Worm (Caenorhabditis elegans) whole organism, L2 larva: ENCODE results near the gene T11B7.2.

ENCODE experiments used
- F13H6.1 ChIP-seq: sonication (generic microtip); optimal IDR thresholded peaks from 2 replicates; lab custom pipeline; 2016; ENCODE audit warnings: missing genetic modification characterization, missing compliant biosample characterization
- R02D3.7 ChIP-seq: fragments of 150-350 bp; optimal IDR thresholded peaks from 2 replicates; lab custom pipeline; 2014; ENCODE audit warnings: missing biosample characterization, missing genetic modification characterization
- Y55F3AM.14 ChIP-seq: fragments of 200-800 bp; sonication (Bioruptor generic); optimal IDR thresholded peaks from 2 replicates; lab custom pipeline; 2018; ENCODE audit warnings: mild to moderate bottlenecking, missing genetic modification characterization, missing compliant biosample characterization
- ZK546.5 ChIP-seq: sonication (generic microtip); optimal IDR thresholded peaks from 2 replicates; lab custom pipeline; 2017; ENCODE audit warnings: missing biosample characterization, missing genetic modification characterization
- aly-2 ChIP-seq: fragments of 150-350 bp; optimal IDR thresholded peaks from 2 replicates; lab custom pipeline; 2014; ENCODE audit warnings: missing biosample characterization, missing genetic modification characterization
- ama-1 ChIP-seq: fragments of 150-350 bp; optimal IDR thresholded peaks from 2 replicates; lab custom pipeline; 2018; ENCODE audit warnings: inconsistent platforms
- ceh-16 ChIP-seq: fragments of 150-350 bp; optimal IDR thresholded peaks from 2 replicates; lab custom pipeline; 2014; ENCODE audit warnings: missing biosample characterization, missing genetic modification characterization
- ceh-82 ChIP-seq: fragments of 150-350 bp; optimal IDR thresholded peaks from 2 replicates; lab custom pipeline; 2014; ENCODE audit warnings: missing biosample characterization, missing genetic modification characterization
- crh-2 ChIP-seq: sonication (generic microtip); optimal IDR thresholded peaks from 2 replicates; lab custom pipeline; 2017; ENCODE audit warnings: missing biosample characterization, missing genetic modification characterization
- dmd-4 ChIP-seq: sonication (generic microtip); optimal IDR thresholded peaks from 2 replicates; lab custom pipeline; 2017; ENCODE audit warnings: missing biosample characterization, missing genetic modification characterization
- egl-27 ChIP-seq: sonication (generic microtip); optimal IDR thresholded peaks from 3 replicates; lab custom pipeline; 2017; ENCODE audit warnings: missing biosample characterization, missing genetic modification reagents, missing genetic modification characterization
- elt-1 ChIP-seq: fragments of 150-350 bp; optimal IDR thresholded peaks from 2 replicates; lab custom pipeline; 2014; ENCODE audit warnings: missing biosample characterization, missing genetic modification characterization
- fos-1 ChIP-seq: fragments of 150-350 bp; optimal IDR thresholded peaks from 2 replicates; lab custom pipeline; 2014; ENCODE audit warnings: missing biosample characterization, missing genetic modification characterization
- lin-13 ChIP-seq: fragments of 150-350 bp; optimal IDR thresholded peaks from 2 replicates; lab custom pipeline; 2014; ENCODE audit warnings: missing biosample characterization, missing genetic modification reagents, missing genetic modification characterization
- lin-39 ChIP-seq: fragments of 150-350 bp; optimal IDR thresholded peaks from 2 replicates; lab custom pipeline; 2014; ENCODE audit warnings: missing biosample characterization, missing genetic modification reagents, missing genetic modification characterization
- mab-5 ChIP-seq: fragments of 150-350 bp; optimal IDR thresholded peaks from 2 replicates; lab custom pipeline; 2014; ENCODE audit warnings: missing biosample characterization, missing genetic modification characterization
- mbf-1 ChIP-seq: sonication (generic microtip); optimal IDR thresholded peaks from 2 replicates; lab custom pipeline; 2017; ENCODE audit warnings: missing biosample characterization, missing genetic modification characterization
- mdl-1 ChIP-seq, 2 experiments: fragments of 150-350 bp in 1 of 2; sonication (generic microtip) in 1 of 2; optimal IDR thresholded peaks; 2 replicates each; lab custom pipeline; 2017; ENCODE audit warnings: missing biosample characterization in 2 of 2, missing genetic modification characterization in 2 of 2
- nhr-10 ChIP-seq: sonication (generic microtip); optimal IDR thresholded peaks from 2 replicates; lab custom pipeline; 2017; ENCODE audit warnings: missing biosample characterization, missing genetic modification characterization
- nhr-11 ChIP-seq: fragments of 150-350 bp; optimal IDR thresholded peaks from 2 replicates; lab custom pipeline; 2014; ENCODE audit warnings: missing biosample characterization, missing genetic modification characterization
- nhr-12 ChIP-seq: fragments of 150-350 bp; optimal IDR thresholded peaks from 2 replicates; lab custom pipeline; 2014; ENCODE audit warnings: missing biosample characterization, missing genetic modification characterization
- nhr-129 ChIP-seq: fragments of 150-350 bp; optimal IDR thresholded peaks from 2 replicates; lab custom pipeline; 2014; ENCODE audit warnings: missing biosample characterization, missing genetic modification characterization
- nhr-21 ChIP-seq: fragments of 150-350 bp; optimal IDR thresholded peaks from 2 replicates; lab custom pipeline; 2014; ENCODE audit warnings: missing biosample characterization, missing genetic modification characterization
- nhr-23 ChIP-seq: fragments of 150-350 bp; optimal IDR thresholded peaks from 2 replicates; lab custom pipeline; 2014; ENCODE audit warnings: missing biosample characterization, missing genetic modification reagents, missing genetic modification characterization
- nhr-237 ChIP-seq: fragments of 150-350 bp; optimal IDR thresholded peaks from 2 replicates; lab custom pipeline; 2014; ENCODE audit warnings: missing biosample characterization, missing genetic modification characterization
- nhr-6 ChIP-seq: fragments of 150-350 bp; optimal IDR thresholded peaks from 2 replicates; lab custom pipeline; 2014; ENCODE audit warnings: missing biosample characterization, missing genetic modification characterization
- nhr-77 ChIP-seq: fragments of 150-350 bp; optimal IDR thresholded peaks from 2 replicates; lab custom pipeline; 2014; ENCODE audit warnings: missing biosample characterization, missing genetic modification characterization
- peb-1 ChIP-seq: fragments of 150-350 bp; optimal IDR thresholded peaks from 2 replicates; lab custom pipeline; 2014; ENCODE audit warnings: missing biosample characterization, missing genetic modification characterization
- sem-4 ChIP-seq: fragments of 150-350 bp; optimal IDR thresholded peaks from 2 replicates; lab custom pipeline; 2014; ENCODE audit warnings: missing biosample characterization, missing genetic modification reagents, missing genetic modification characterization
- sma-3 ChIP-seq: sonication (generic microtip); optimal IDR thresholded peaks from 2 replicates; lab custom pipeline; 2016; ENCODE audit warnings: missing genetic modification reagents, missing genetic modification characterization, missing compliant biosample characterization
- sma-9 ChIP-seq, 2 experiments: fragments of 150-350 bp in 1 of 2; sonication (generic microtip) in 1 of 2; optimal IDR thresholded peaks; 2 replicates each; lab custom pipeline; 2014 to 2016; ENCODE audit warnings: missing genetic modification characterization in 2 of 2, mild to moderate bottlenecking in 1 of 2, missing biosample characterization in 1 of 2, missing compliant biosample characterization in 1 of 2, missing genetic modification reagents in 1 of 2, moderate library complexity in 1 of 2
- snpc-4 ChIP-seq: fragments of 150-350 bp; optimal IDR thresholded peaks from 2 replicates; lab custom pipeline; 2014; ENCODE audit warnings: missing biosample characterization, missing genetic modification characterization
- unc-39 ChIP-seq: fragments of 150-350 bp; optimal IDR thresholded peaks from 2 replicates; lab custom pipeline; 2014; ENCODE audit warnings: missing biosample characterization, missing genetic modification characterization
- unc-55 ChIP-seq: fragments of 150-350 bp; sonication (generic microtip); optimal IDR thresholded peaks from 3 replicates; lab custom pipeline; 2014; ENCODE audit warnings: missing biosample characterization, missing genetic modification reagents, missing genetic modification characterization
- unc-62 ChIP-seq: fragments of 150-350 bp; optimal IDR thresholded peaks from 2 replicates; lab custom pipeline; 2014; ENCODE audit warnings: missing biosample characterization, missing genetic modification reagents, missing genetic modification characterization
- ztf-11 ChIP-seq: sonication (generic microtip); optimal IDR thresholded peaks from 2 replicates; lab custom pipeline; 2017; ENCODE audit warnings: missing biosample characterization, missing genetic modification characterization
- ztf-4 ChIP-seq: fragments of 150-350 bp; optimal IDR thresholded peaks from 2 replicates; lab custom pipeline; 2014; ENCODE audit warnings: missing biosample characterization, missing genetic modification characterization

T11B7.2 gene

DNA sequence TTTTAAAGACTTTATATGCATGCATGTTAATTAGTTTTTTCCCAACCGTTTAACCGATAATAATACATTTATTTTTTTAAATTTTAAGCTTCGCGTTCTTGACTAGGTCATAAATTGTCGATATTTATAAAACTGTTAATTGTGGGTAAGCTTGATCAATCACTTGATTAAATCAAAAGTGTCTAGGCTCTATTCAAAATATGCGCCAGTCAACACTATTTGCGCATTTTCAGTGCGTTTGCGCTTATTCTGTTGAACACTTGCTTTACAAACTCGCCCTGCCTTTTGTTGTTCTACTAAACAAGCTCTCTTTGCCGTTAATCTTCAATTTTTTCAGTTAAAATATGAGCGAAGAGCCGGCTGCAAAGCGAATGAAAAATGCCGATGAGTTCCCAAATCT is 46.8 kb upstream of the T11B7.2 start, which contains the start of gene spr-2 (continued):
- peak; percentile 20 for TF ChIP-seq mab-5 (tag; lab: Kevin White, UChicago)
- peak; percentile 67 for TF ChIP-seq F13H6.1 (tag; lab: Kevin White, UChicago)
- no peak for TF ChIP-seq mdl-1 (tag; optimal IDR thresholded peaks at IDR 0.05; lab: Kevin White, UChicago)
- TF ChIP-seq aly-2 (tag; lab: Kevin White, UChicago) = no peak
- TF ChIP-seq nhr-129 = peak; percentile 72
- TF ChIP-seq ztf-11 (tag; lab: Kevin White, UChicago) = no peak
- no peak for TF ChIP-seq ama-1 (lab: Kevin White, UChicago)
- TF ChIP-seq egl-27 (tag; lab: Kevin White, UChicago) = no peak
- no peak for TF ChIP-seq nhr-23 (tag; lab: Kevin White, UChicago)
- TF ChIP-seq ceh-16 (tag; lab: Kevin White, UChicago) = no peak
- no peak for TF ChIP-seq Y55F3AM.14
- peak; percentile 72 for TF ChIP-seq lin-13 (GFP tag; lab: Kevin White, UChicago)
- TF ChIP-seq nhr-77 (tag; lab: Kevin White, UChicago) = no peak
- TF ChIP-seq nhr-6 = peak; percentile 62
- no peak for TF ChIP-seq mbf-1 (tag; lab: Kevin White, UChicago)
- TF ChIP-seq nhr-10 (tag; lab: Kevin White, UChicago) = peak; percentile 32
- no peak for TF ChIP-seq lin-39 (tag; lab: Kevin White, UChicago)
- no peak for TF ChIP-seq unc-62 (GFP tag; lab: Kevin White, UChicago)
- TF ChIP-seq unc-55 (GFP tag; lab: Kevin White, UChicago) = peak; percentile 90
- TF ChIP-seq ceh-82 (tag; lab: Kevin White, UChicago) = no peak
- no peak for TF ChIP-seq nhr-237 (tag; lab: Kevin White, UChicago)

DNA sequence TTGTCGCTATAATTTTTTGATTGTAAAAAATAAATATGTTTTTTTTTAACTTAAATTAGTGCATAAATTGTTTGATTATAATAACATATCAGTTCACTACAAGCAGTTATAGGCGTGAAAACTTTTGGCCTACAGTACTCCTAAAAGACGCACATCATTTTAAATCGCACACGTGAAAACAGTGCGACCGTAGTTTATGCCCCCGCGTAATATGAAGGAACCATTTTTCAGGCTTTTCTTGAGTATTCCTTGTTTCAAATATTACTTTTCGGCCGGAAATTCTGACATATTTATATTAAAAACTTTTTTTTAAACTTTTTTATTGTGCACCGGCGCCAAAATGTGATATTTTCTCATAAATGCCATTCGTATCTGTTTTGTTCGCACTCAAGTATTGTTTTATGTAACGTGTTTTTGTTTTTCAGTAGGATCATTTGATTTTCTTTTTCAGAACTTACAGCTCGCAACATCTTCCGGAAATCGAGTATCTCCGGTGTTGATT is 44.2 kb upstream of the T11B7.2 start, which contains the start of gene oma-1:
Gene oma-1, plus strand, starts transcription at position 452 of the 502 bp plus-strand sequence.
- no peak for TF ChIP-seq nhr-10 (tag; lab: Kevin White, UChicago)
- no peak for TF ChIP-seq ztf-4 (tag; lab: Kevin White, UChicago)
- TF ChIP-seq mab-5 (tag; lab: Kevin White, UChicago) = no peak
- no peak for TF ChIP-seq ceh-82 (tag; lab: Kevin White, UChicago)
- TF ChIP-seq nhr-6 = no peak
- TF ChIP-seq ama-1 (lab: Kevin White, UChicago) = no peak
- no peak for TF ChIP-seq mdl-1 (tag; optimal IDR thresholded peaks at IDR 0.05; lab: Kevin White, UChicago)
- TF ChIP-seq peb-1 (tag; lab: Kevin White, UChicago) = no peak
- no peak for TF ChIP-seq sem-4
- TF ChIP-seq ztf-11 (tag; lab: Kevin White, UChicago) = no peak
- TF ChIP-seq F13H6.1 (tag; lab: Kevin White, UChicago) = no peak
- TF ChIP-seq ceh-16 (tag; lab: Kevin White, UChicago) = no peak
- no peak for TF ChIP-seq lin-39 (tag; lab: Kevin White, UChicago)
- TF ChIP-seq unc-39 (tag; lab: Kevin White, UChicago) = no peak
- TF ChIP-seq nhr-23 (tag; lab: Kevin White, UChicago) = no peak
- no peak for TF ChIP-seq elt-1
- TF ChIP-seq snpc-4 = no peak
- no peak for TF ChIP-seq mbf-1 (tag; lab: Kevin White, UChicago)
- no peak for TF ChIP-seq dmd-4 (tag; lab: Kevin White, UChicago)
- TF ChIP-seq nhr-21 (tag; lab: Kevin White, UChicago) = no peak
- TF ChIP-seq, all 48 proteins: peak for 0

DNA sequence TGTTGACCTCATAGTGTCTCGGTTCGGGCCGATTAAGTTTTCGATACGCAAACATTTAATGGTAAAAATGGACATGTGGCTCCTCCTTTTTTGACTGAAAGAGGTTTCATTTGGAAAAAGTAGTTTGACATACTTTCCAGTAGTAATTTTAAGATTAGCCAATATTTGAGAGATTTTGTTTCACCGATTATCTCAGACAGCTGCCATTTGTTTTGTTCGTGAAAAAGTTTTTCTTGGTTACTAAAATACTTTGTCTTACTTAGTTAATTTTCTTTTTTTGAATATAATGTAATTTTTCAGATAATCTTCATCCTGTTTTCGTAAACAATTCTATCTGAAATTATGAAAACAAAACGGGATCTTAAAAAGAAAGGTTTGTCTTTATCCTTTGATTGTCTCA is 41.9 kb upstream of the T11B7.2 start, which contains the start of gene C09G9.5:
Gene C09G9.5, plus strand, starts transcription at position 301 of the 400 bp plus-strand sequence.
- TF ChIP-seq mab-5 (tag; lab: Kevin White, UChicago) (no peak), fos-1 (tag; lab: Kevin White, UChicago) (no peak), nhr-129 (no peak), egl-27 (tag; lab: Kevin White, UChicago) (no peak)

DNA sequence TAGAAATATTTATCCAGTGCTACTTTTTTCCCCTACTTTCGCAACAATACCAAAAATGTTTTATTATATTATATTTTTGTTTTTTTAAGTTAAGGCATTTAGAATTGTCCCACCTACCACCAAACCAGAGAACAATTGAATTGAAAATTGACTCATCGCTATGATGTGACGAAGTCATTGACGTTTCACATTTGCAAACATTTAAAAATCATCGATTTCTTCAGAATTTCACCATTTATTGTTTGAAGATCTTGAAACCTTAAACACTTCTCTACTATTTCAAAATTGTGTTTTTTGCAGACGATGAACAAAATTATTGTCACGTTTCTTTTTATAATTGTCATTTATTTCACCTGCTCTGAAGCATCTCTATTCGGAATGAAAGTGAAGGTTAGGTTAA is 36.8 kb upstream of the T11B7.2 start, which contains the start of gene C09G9.8:
Gene C09G9.8, plus strand, starts transcription at position 301 of the 400 bp plus-strand sequence.
- no peak for TF ChIP-seq crh-2 (tag; lab: Kevin White, UChicago)
- TF ChIP-seq lin-39 (tag; lab: Kevin White, UChicago) = no peak
- no peak for TF ChIP-seq lin-13 (GFP tag; lab: Kevin White, UChicago)
- TF ChIP-seq fos-1 (tag; lab: Kevin White, UChicago) = no peak
- TF ChIP-seq F13H6.1 (tag; lab: Kevin White, UChicago) = no peak
- no peak for TF ChIP-seq sma-3 (GFP tag; lab: Kevin White, UChicago)
- TF ChIP-seq sma-9 (GFP tag; optimal IDR thresholded peaks at IDR 0.05; lab: Kevin White, UChicago) = no peak
- no peak for TF ChIP-seq sma-9 (tag; optimal IDR thresholded peaks at IDR 0.05; lab: Kevin White, UChicago)
- TF ChIP-seq R02D3.7 (tag; lab: Kevin White, UChicago) = no peak
- TF ChIP-seq mab-5 (tag; lab: Kevin White, UChicago) = no peak
- no peak for TF ChIP-seq nhr-23 (tag; lab: Kevin White, UChicago)
- no peak for TF ChIP-seq ZK546.5 (tag; lab: Kevin White, UChicago)
- no peak for TF ChIP-seq nhr-12 (tag; lab: Kevin White, UChicago)
- no peak for TF ChIP-seq nhr-11 (tag; lab: Kevin White, UChicago)
- TF ChIP-seq aly-2 (tag; lab: Kevin White, UChicago) = no peak
